Fruit fly (Drosophila melanogaster) whole organism, pupa: ENCODE measurements around the gene Acph-1.

ENCODE experiments used
- CG12605 ChIP-seq: fragments of 200-800 bp; sonication (Bioruptor generic); IDR thresholded peaks from 2 replicates; pipeline ENCODE4 v1.3.6; 2022; ENCODE audit warnings: missing biosample characterization, missing genetic modification characterization
- CG32121 ChIP-seq: fragments of 200-800 bp; sonication (Bioruptor generic); IDR thresholded peaks from 2 replicates; pipeline ENCODE4 v1.3.6; 2022; ENCODE audit warnings: missing biosample characterization, missing genetic modification characterization
- CG8301 ChIP-seq: fragments of 200-800 bp; sonication (Bioruptor generic); optimal IDR thresholded peaks from 2 replicates; lab custom pipeline; 2018; ENCODE audit warnings: missing biosample characterization, mild to moderate bottlenecking, missing genetic modification characterization
- CG9948 ChIP-seq: fragments of 200-800 bp; sonication (Bioruptor generic); optimal IDR thresholded peaks from 2 replicates; lab custom pipeline; 2018; ENCODE audit warnings: missing biosample characterization, mild to moderate bottlenecking, missing genetic modification characterization, moderate library complexity
- Pif1A ChIP-seq: fragments of 200-800 bp; sonication (Bioruptor generic); optimal IDR thresholded peaks from 3 replicates; lab custom pipeline; 2016; ENCODE audit warnings: missing biosample characterization, missing genetic modification characterization
- Pif1B ChIP-seq: fragments of 200-800 bp; sonication (Bioruptor generic); optimal IDR thresholded peaks from 3 replicates; lab custom pipeline; 2016; ENCODE audit warnings: missing biosample characterization, missing genetic modification characterization
- Snoo ChIP-seq: fragments of 200-800 bp; sonication (Bioruptor generic); optimal IDR thresholded peaks from 3 replicates; lab custom pipeline; 2017; ENCODE audit warnings: missing biosample characterization, mild to moderate bottlenecking, missing genetic modification characterization, inconsistent platforms

DNA sequence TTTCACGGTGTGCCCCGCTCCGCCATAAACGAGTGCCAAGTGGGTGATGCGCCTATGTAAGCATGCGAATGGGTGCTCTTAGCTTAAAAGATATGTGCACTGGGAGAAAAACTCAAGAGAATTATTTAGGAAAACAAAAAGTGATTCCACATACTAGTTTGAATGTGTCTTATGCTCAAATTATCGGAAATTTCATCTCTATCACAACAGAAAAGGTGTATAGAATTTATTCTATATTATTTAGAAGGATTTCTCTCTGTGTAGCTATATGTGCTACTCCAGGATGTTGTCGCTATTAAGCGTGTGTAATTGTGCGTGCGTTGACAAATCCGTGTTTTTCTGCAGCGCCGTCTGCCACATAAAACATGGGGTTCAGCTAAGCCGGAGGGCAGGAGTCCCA lies 33.9 kb downstream of the Acph-1 start:
- no peak for TF ChIP-seq CG32121 (GFP tag; lab: Robert Waterston, UW)
- TF ChIP-seq Snoo (tag; lab: Kevin White, UChicago) = no peak
- no peak for TF ChIP-seq CG8301 (tag; lab: Kevin White, UChicago)
- no peak for TF ChIP-seq Pif1B
- TF ChIP-seq CG12605 = no peak
- TF ChIP-seq Pif1A (GFP tag; lab: Kevin White, UChicago) = no peak
- no peak for TF ChIP-seq CG9948 (tag; lab: Kevin White, UChicago)
